Worm (Caenorhabditis elegans) whole organism, dauer: ENCODE measurements around the gene ins-21.

Source experiments
- unc-62 ChIP-seq: sonication (generic microtip); optimal IDR thresholded peaks from 2 replicates; lab custom pipeline; 2017; ENCODE audit warnings: missing biosample characterization, missing genetic modification reagents, missing genetic modification characterization

Gene ins-21

DNA sequence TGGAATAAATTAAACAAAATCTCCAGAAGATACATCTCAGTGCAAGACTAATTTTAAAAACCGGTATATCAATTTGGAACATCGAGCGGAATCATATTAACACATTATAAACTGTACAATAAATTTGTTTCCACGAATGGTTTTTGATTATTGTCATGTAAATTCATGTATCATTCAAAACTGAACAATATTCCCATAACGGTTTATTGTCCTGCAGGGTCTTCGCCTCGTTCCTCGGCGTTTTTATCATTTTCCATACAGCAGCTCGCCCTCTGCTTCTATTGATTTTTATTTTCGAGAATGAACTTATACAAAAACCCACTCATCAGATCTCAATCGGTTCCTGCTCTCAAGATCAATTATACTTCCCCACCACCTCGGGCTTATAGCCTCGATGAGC lies 35.5 kb downstream of the ins-21 start, which contains the start of gene T16G12.8:
TSS of gene T16G12.8 (plus strand) at position 301 of the 400 bp plus-strand sequence.
- TF ChIP-seq unc-62 (GFP tag; lab: Kevin White, UChicago), result no peak

DNA sequence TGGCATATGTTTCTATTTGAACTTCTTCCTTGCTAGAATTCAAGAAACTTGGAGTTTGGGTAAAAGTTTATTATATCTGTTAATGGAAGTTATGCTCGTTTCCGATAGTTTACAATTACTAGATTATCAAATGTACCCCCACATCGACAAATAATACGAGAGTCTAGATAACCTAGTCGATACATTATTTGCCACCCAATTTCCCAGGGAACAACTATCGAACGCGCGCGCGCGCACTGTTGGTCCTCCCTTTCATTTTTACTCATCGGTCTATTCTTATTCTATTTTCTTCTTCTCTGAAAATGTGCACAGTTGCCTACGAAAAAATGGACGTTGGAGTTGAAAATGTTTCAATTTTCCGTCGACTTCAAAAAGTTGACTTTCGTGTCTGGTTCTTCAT lies 37.0 kb downstream of the ins-21 start, which contains the start of gene T16G12.13:
TSS of gene T16G12.13 (plus strand) at position 293 of the 400 bp plus-strand sequence.
- no peak for TF ChIP-seq unc-62 (GFP tag; lab: Kevin White, UChicago)

DNA sequence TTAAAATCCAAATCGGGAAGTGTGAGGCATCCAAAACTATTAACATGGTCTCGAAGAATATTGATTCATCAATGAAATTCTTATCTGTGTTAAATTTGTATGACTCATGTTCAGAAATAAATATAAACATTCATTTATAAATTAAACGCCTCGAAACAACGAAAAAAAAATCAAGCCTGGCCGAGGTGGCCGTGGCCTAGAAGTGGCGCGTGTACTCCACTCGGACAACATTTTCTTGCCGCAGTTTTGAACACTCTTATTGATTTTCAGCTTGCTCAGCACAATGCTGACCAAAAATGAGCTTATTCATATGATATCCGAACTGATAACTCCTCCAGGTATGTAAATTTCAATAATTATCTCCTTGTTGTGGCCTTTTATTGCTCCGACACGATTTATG lies 40.6 kb downstream of the ins-21 start, which contains the start of gene ekl-6:
TSS of gene ekl-6 (plus strand) at position 265 of the 400 bp plus-strand sequence.
- TF ChIP-seq unc-62 (GFP tag; lab: Kevin White, UChicago), result no peak

DNA sequence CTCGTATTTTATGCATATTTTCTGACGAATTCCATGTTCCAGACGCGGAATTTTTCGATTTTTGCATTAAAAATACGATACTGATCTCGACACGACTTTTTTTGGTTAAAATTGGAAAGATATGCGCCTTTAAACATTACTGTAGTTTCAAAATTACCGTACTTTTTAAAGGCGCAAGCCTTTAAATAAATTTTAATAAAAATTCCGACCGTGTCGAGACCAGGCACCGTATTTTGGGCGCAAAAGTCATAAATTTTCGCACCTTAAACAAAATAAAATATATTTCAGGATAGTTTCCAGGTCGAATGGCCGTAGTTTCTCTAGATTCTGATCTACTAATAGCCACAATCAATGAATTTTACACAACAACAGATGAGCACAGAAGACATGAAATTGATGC lies 45.7 kb downstream of the ins-21 start, which contains the start of gene T16G12.6:
TSS of gene T16G12.6 (plus strand) at position 301 of the 400 bp plus-strand sequence.
- no peak for TF ChIP-seq unc-62 (GFP tag; lab: Kevin White, UChicago)
